Worm (Caenorhabditis elegans): ENCODE data around the gene Y57G11C.31.

DNA sequence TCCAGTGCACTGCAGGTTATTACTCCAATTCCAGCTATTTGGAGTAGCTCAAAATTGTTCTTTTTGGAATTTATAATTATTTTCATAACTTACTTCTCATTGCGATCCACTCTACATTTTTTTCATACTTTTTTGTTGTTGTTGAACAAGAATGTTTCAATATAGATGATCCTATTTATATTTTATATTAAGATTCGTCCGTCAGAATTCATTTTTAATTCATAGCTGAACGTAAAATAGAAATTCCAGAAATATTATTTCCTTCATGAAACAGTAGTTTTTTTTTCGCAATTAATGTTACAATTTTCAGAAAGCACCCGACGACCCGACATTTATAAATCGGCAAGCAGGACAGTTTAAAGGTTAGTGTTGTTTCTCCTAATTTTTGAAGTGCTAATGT lies 51.1 kb downstream of the Y57G11C.31 start, which contains the start of gene Y57G11C.42:
- no peak for TF ChIP-seq pha-4 (tag; optimal IDR thresholded peaks at IDR 0.05)
- no peak for TF ChIP-seq cnd-1 (tag; optimal IDR thresholded peaks at IDR 0.05)
- no peak for TF ChIP-seq ztf-11 (tag; optimal IDR thresholded peaks at IDR 0.05)
- TF ChIP-seq hlh-1 (tag; optimal IDR thresholded peaks at IDR 0.05) = no peak
- no peak for TF ChIP-seq ceh-43 (GFP tag; optimal IDR thresholded peaks at IDR 0.05)
- TF ChIP-seq nhr-28 (tag; optimal IDR thresholded peaks at IDR 0.05) = no peak
- TF ChIP-seq nhr-12 (tag; optimal IDR thresholded peaks at IDR 0.05) = no peak

Data from whole organism, mixed stage, embryonic.